In genomic region chrX:13130175-13130822, dm6 we compare ENCODE assay signal across 1 fruit fly cellular context.
A peak's percentile ranks its signal among the peaks of the same experiment; 100 is the strongest.
TF ChIP-seq lines count a peak whose summit lies in the region.

No protein-coding gene starts in this region.

TF ChIP-seq in whole organism, embryonic, 481 proteins besides CTCF, POLR2A, EP300 and RAD21 (continued from another document and continues in another):
- TF ChIP-seq CG34422 (GFP tag; IDR thresholded peaks at IDR 0.05; lab: Robert Waterston, UW) (no peak), CG9817 (tag; optimal IDR thresholded peaks at IDR 0.05; lab: Kevin White, UChicago) (peak; percentile 53), CG10147 (GFP tag; optimal IDR thresholded peaks at IDR 0.05; lab: Kevin White, UChicago) (peak; percentile 80), wdn (GFP tag; IDR thresholded peaks at IDR 0.05; lab: Robert Waterston, UW) (no peak), tna (GFP tag; IDR thresholded peaks at IDR 0.05; lab: Robert Waterston, UW; ENCODE audit: partially characterized antibody) (no peak), ATbp (GFP tag; optimal IDR thresholded peaks at IDR 0.05; lab: Kevin White, UChicago) (peak; percentile 54), Stat92E (GFP tag; optimal IDR thresholded peaks at IDR 0.05; lab: Kevin White, UChicago) (peak in 1 of 3 experiments; percentile 11), CG9727 (GFP tag; optimal IDR thresholded peaks at IDR 0.05; lab: Kevin White, UChicago) (peak; percentile 81), ind (GFP tag; optimal IDR thresholded peaks at IDR 0.05; lab: Kevin White, UChicago) (peak; percentile 57), dm (GFP tag; optimal IDR thresholded peaks at IDR 0.05; lab: Kevin White, UChicago) (no peak), shn (GFP tag; optimal IDR thresholded peaks at IDR 0.05; lab: Kevin White, UChicago) (peak; percentile 55), CG4328 (GFP tag; optimal IDR thresholded peaks at IDR 0.05; lab: Kevin White, UChicago) (peak; percentile 72), vvl (GFP tag; IDR thresholded peaks at IDR 0.05; lab: Robert Waterston, UW) (0 out of 2 replicates have a peak, but pooled peaks have one; percentile 15), NfI (GFP tag; optimal IDR thresholded peaks at IDR 0.05; lab: Kevin White, UChicago) (peak; percentile 66), Atf6 (GFP tag; IDR thresholded peaks at IDR 0.05; lab: Robert Waterston, UW) (0 out of 2 replicates have a peak, but pooled peaks have one; percentile 30), TFAM (GFP tag; optimal IDR thresholded peaks at IDR 0.05; lab: Kevin White, UChicago) (no peak), slp2 (GFP tag; optimal IDR thresholded peaks at IDR 0.05; lab: Kevin White, UChicago) (peak; percentile 71), zfh1 (GFP tag; IDR thresholded peaks at IDR 0.05; lab: Robert Waterston, UW) (peak; percentile 53; the same call in 2 of the 3 replicates), CG7745 (tag; optimal IDR thresholded peaks at IDR 0.05; lab: Kevin White, UChicago) (no peak), Dfd (GFP tag; optimal IDR thresholded peaks at IDR 0.05; lab: Kevin White, UChicago) (no peak), CG3847 (GFP tag; IDR thresholded peaks at IDR 0.05; lab: Robert Waterston, UW) (peak; percentile 32; the same call in 1 of the 2 replicates), otp (GFP tag; IDR thresholded peaks at IDR 0.05; lab: Robert Waterston, UW) (no peak), Rfx (GFP tag; IDR thresholded peaks at IDR 0.05; lab: Robert Waterston, UW) (peak; percentile 58), CG3726 (GFP tag; IDR thresholded peaks at IDR 0.05; lab: Robert Waterston, UW) (no peak), CG8388 (GFP tag; optimal IDR thresholded peaks at IDR 0.05; lab: Kevin White, UChicago) (peak; percentile 73), Tbp (GFP tag; optimal IDR thresholded peaks at IDR 0.05; lab: Kevin White, UChicago) (no peak), gcm2 (GFP tag; optimal IDR thresholded peaks at IDR 0.05; lab: Kevin White, UChicago) (peak; percentile 50), zf30C (GFP tag; optimal IDR thresholded peaks at IDR 0.05; lab: Kevin White, UChicago) (no peak), pnt (GFP tag; optimal IDR thresholded peaks at IDR 0.05; lab: Kevin White, UChicago) (peak; percentile 71), Spps (tag; optimal IDR thresholded peaks at IDR 0.05; lab: Kevin White, UChicago) (peak; percentile 54), HHEX (GFP tag; optimal IDR thresholded peaks at IDR 0.05; lab: Kevin White, UChicago) (peak; percentile 70), CG9797 (GFP tag; optimal IDR thresholded peaks at IDR 0.05; lab: Kevin White, UChicago) (no peak), CG8089 (GFP tag; optimal IDR thresholded peaks at IDR 0.05; lab: Kevin White, UChicago) (peak; percentile 63), CG16815 (GFP tag; optimal IDR thresholded peaks at IDR 0.05; lab: Kevin White, UChicago) (peak; percentile 61), CG15011 (GFP tag; optimal IDR thresholded peaks at IDR 0.05; lab: Kevin White, UChicago) (peak; percentile 69), D19B (GFP tag; optimal IDR thresholded peaks at IDR 0.05; lab: Kevin White, UChicago) (peak; percentile 50), D (optimal IDR thresholded peaks at IDR 0.05; lab: Kevin White, UChicago) (no peak), D (GFP tag; optimal IDR thresholded peaks at IDR 0.05; lab: Kevin White, UChicago) (peak; percentile 77), CG1024 (GFP tag; IDR thresholded peaks at IDR 0.05; lab: Robert Waterston, UW) (0 out of 2 replicates have a peak, but pooled peaks have one; percentile 38), CG9876 (GFP tag; optimal IDR thresholded peaks at IDR 0.05; lab: Kevin White, UChicago) (peak; percentile 41), CG12104 (GFP tag; optimal IDR thresholded peaks at IDR 0.05; lab: Kevin White, UChicago) (peak; percentile 38), CG11696 (GFP tag; IDR thresholded peaks at IDR 0.05; lab: Robert Waterston, UW) (peak; percentile 91; the same call in 1 of the 2 replicates), pum (GFP tag; optimal IDR thresholded peaks at IDR 0.05; lab: Kevin White, UChicago) (peak; percentile 31), CG17612 (GFP tag; IDR thresholded peaks at IDR 0.05; lab: Robert Waterston, UW) (no peak), klu (GFP tag; IDR thresholded peaks at IDR 0.05; lab: Robert Waterston, UW) (0 out of 2 replicates have a peak, but pooled peaks have one; percentile 21), crp (GFP tag; optimal IDR thresholded peaks at IDR 0.05; lab: Kevin White, UChicago) (peak in 1 of 2 experiments; percentile 8), C15 (GFP tag; IDR thresholded peaks at IDR 0.05; lab: Robert Waterston, UW) (no peak), tx (GFP tag; optimal IDR thresholded peaks at IDR 0.05; lab: Kevin White, UChicago) (peak; percentile 65), CG17359 (tag; optimal IDR thresholded peaks at IDR 0.05; lab: Kevin White, UChicago) (peak; percentile 66), esg (GFP tag; conservative IDR thresholded peaks at IDR 0.05; lab: Robert Waterston, UW) (peak; percentile 48), lmd (GFP tag; IDR thresholded peaks at IDR 0.05; lab: Robert Waterston, UW) (peak; percentile 63), CG14050 (GFP tag; IDR thresholded peaks at IDR 0.05; lab: Robert Waterston, UW) (peak; percentile 28; the same call in 1 of the 3 replicates), CG18764 (GFP tag; optimal IDR thresholded peaks at IDR 0.05; lab: Kevin White, UChicago) (peak; percentile 33), CG16863 (GFP tag; optimal IDR thresholded peaks at IDR 0.05; lab: Kevin White, UChicago) (peak; percentile 25), CG4617 (GFP tag; optimal IDR thresholded peaks at IDR 0.05; lab: Kevin White, UChicago; ENCODE audit: borderline replicate concordance) (peak; percentile 20), eyg (GFP tag; optimal IDR thresholded peaks at IDR 0.05; lab: Kevin White, UChicago) (peak; percentile 8), CG1647 (GFP tag; optimal IDR thresholded peaks at IDR 0.05; lab: Kevin White, UChicago) (peak; percentile 40), lbe (GFP tag; optimal IDR thresholded peaks at IDR 0.05; lab: Kevin White, UChicago) (no peak), CG11456 (GFP tag; IDR thresholded peaks at IDR 0.05; lab: Robert Waterston, UW) (no peak), CG10267 (tag; optimal IDR thresholded peaks at IDR 0.05; lab: Kevin White, UChicago) (peak; percentile 62), trh (GFP tag; optimal IDR thresholded peaks at IDR 0.05; lab: Kevin White, UChicago) (no peak), CG10565 (GFP tag; optimal IDR thresholded peaks at IDR 0.05; lab: Kevin White, UChicago) (peak; percentile 33), Sry-β (GFP tag; optimal IDR thresholded peaks at IDR 0.05; lab: Kevin White, UChicago) (no peak), sens-2 (GFP tag; IDR thresholded peaks at IDR 0.05; lab: Robert Waterston, UW) (peak; percentile 27; the same call in 1 of the 2 replicates), sug (tag; optimal IDR thresholded peaks at IDR 0.05; lab: Kevin White, UChicago) (peak; percentile 77), CrebB (tag; optimal IDR thresholded peaks at IDR 0.05; lab: Kevin White, UChicago) (peak; percentile 16), caup (GFP tag; optimal IDR thresholded peaks at IDR 0.05; lab: Kevin White, UChicago; ENCODE audit: severe bottlenecking) (peak; percentile 63), CG9609 (GFP tag; optimal IDR thresholded peaks at IDR 0.05; lab: Kevin White, UChicago) (peak; percentile 66), CG17912 (GFP tag; optimal IDR thresholded peaks at IDR 0.05; lab: Kevin White, UChicago) (peak; percentile 16), CG5245 (GFP tag; optimal IDR thresholded peaks at IDR 0.05; lab: Kevin White, UChicago) (peak; percentile 27), CG7839 (tag; optimal IDR thresholded peaks at IDR 0.05; lab: Kevin White, UChicago) (peak; percentile 86), unpg (GFP tag; optimal IDR thresholded peaks at IDR 0.05; lab: Kevin White, UChicago) (peak; percentile 62), repo (GFP tag; optimal IDR thresholded peaks at IDR 0.05; lab: Kevin White, UChicago) (peak; percentile 52), CG12659 (GFP tag; optimal IDR thresholded peaks at IDR 0.05; lab: Kevin White, UChicago) (peak; percentile 78), toy (GFP tag; IDR thresholded peaks at IDR 0.05; lab: Robert Waterston, UW) (no peak), Mrtf (GFP tag; IDR thresholded peaks at IDR 0.05; lab: Robert Waterston, UW) (no peak), CG11398 (GFP tag; optimal IDR thresholded peaks at IDR 0.05; lab: Kevin White, UChicago) (peak; percentile 59), Dip2 (GFP tag; IDR thresholded peaks at IDR 0.05; lab: Robert Waterston, UW) (no peak), ham (GFP tag; IDR thresholded peaks at IDR 0.05; lab: Robert Waterston, UW) (no peak), chif (GFP tag; optimal IDR thresholded peaks at IDR 0.05; lab: Kevin White, UChicago) (peak; percentile 63 to 67), abd-A (tag; optimal IDR thresholded peaks at IDR 0.05; lab: Kevin White, UChicago) (no peak), CG13894 (tag; optimal IDR thresholded peaks at IDR 0.05; lab: Kevin White, UChicago) (peak; percentile 54), CG14965 (GFP tag; optimal IDR thresholded peaks at IDR 0.05; lab: Kevin White, UChicago; ENCODE audit: borderline replicate concordance) (peak; percentile 18), Poxn (GFP tag; IDR thresholded peaks at IDR 0.05; lab: Robert Waterston, UW) (no peak), Sox102F (GFP tag; optimal IDR thresholded peaks at IDR 0.05; lab: Kevin White, UChicago) (peak; percentile 63), B-H1 (GFP tag; IDR thresholded peaks at IDR 0.05; lab: Robert Waterston, UW) (no peak), sna (GFP tag; IDR thresholded peaks at IDR 0.05; lab: Robert Waterston, UW; ENCODE audit: partially characterized antibody) (no peak), CG9437 (GFP tag; optimal IDR thresholded peaks at IDR 0.05; lab: Kevin White, UChicago) (peak; percentile 69), org-1 (GFP tag; optimal IDR thresholded peaks at IDR 0.05; lab: Kevin White, UChicago) (peak; percentile 80), CG2889 (GFP tag; IDR thresholded peaks at IDR 0.05; lab: Robert Waterston, UW) (no peak), al (GFP tag; IDR thresholded peaks at IDR 0.05; lab: Robert Waterston, UW) (no peak), Hmx (GFP tag; optimal IDR thresholded peaks at IDR 0.05; lab: Kevin White, UChicago) (peak; percentile 25), CG11085 (GFP tag; IDR thresholded peaks at IDR 0.05; lab: Robert Waterston, UW) (0 out of 2 replicates have a peak, but pooled peaks have one; percentile 33), p53 (GFP tag; optimal IDR thresholded peaks at IDR 0.05; lab: Kevin White, UChicago) (peak; percentile 15), tll (GFP tag; optimal IDR thresholded peaks at IDR 0.05; lab: Kevin White, UChicago) (no peak), yki (optimal IDR thresholded peaks at IDR 0.05; lab: Kevin White, UChicago) (no peak), CG2678 (tag; optimal IDR thresholded peaks at IDR 0.05; lab: Kevin White, UChicago) (peak; percentile 88), Hr3 (GFP tag; optimal IDR thresholded peaks at IDR 0.05; lab: Kevin White, UChicago) (peak; percentile 36), Rx (GFP tag; IDR thresholded peaks at IDR 0.05; lab: Robert Waterston, UW) (no peak), Gsc (GFP tag; IDR thresholded peaks at IDR 0.05; lab: Robert Waterston, UW) (0 out of 2 replicates have a peak, but pooled peaks have one; percentile 23), nau (GFP tag; optimal IDR thresholded peaks at IDR 0.05; lab: Kevin White, UChicago) (peak; percentile 70), Med (GFP tag; lab: Kevin White, UChicago) (peak; percentile 88), sd (tag; optimal IDR thresholded peaks at IDR 0.05; lab: Kevin White, UChicago) (peak; percentile 69), CG5953 (GFP tag; IDR thresholded peaks at IDR 0.05; lab: Robert Waterston, UW) (no peak), Max (GFP tag; optimal IDR thresholded peaks at IDR 0.05; lab: Kevin White, UChicago) (peak; percentile 65), fu2 (GFP tag; optimal IDR thresholded peaks at IDR 0.05; lab: Kevin White, UChicago) (peak; percentile 45), hbn (GFP tag; IDR thresholded peaks at IDR 0.05; lab: Robert Waterston, UW; ENCODE audit: partially characterized antibody) (no peak), CG10543 (GFP tag; optimal IDR thresholded peaks at IDR 0.05; lab: Kevin White, UChicago) (peak; percentile 64), Chrac-16 (GFP tag; optimal IDR thresholded peaks at IDR 0.05; lab: Kevin White, UChicago) (peak; percentile 67), CG6765 (GFP tag; optimal IDR thresholded peaks at IDR 0.05; lab: Kevin White, UChicago) (peak; percentile 34), H15 (GFP tag; IDR thresholded peaks at IDR 0.05; lab: Robert Waterston, UW) (no peak), CG15073 (GFP tag; optimal IDR thresholded peaks at IDR 0.05; lab: Kevin White, UChicago) (peak; percentile 7), CG2116 (GFP tag; optimal IDR thresholded peaks at IDR 0.05; lab: Kevin White, UChicago) (peak; percentile 17), Gug (GFP tag; IDR thresholded peaks at IDR 0.05; lab: Robert Waterston, UW) (no peak), gro (GFP tag; optimal IDR thresholded peaks at IDR 0.05; lab: Kevin White, UChicago) (peak; percentile 45), Dip3 (GFP tag; optimal IDR thresholded peaks at IDR 0.05; lab: Kevin White, UChicago) (peak; percentile 49), Sin3A (optimal IDR thresholded peaks at IDR 0.05; lab: Kevin White, UChicago) (no peak), CG8765 (GFP tag; IDR thresholded peaks at IDR 0.05; lab: Robert Waterston, UW) (no peak), YL-1 (GFP tag; optimal IDR thresholded peaks at IDR 0.05; lab: Kevin White, UChicago) (peak; percentile 42), btn (GFP tag; optimal IDR thresholded peaks at IDR 0.05; lab: Kevin White, UChicago) (peak; percentile 31), CG18011 (GFP tag; optimal IDR thresholded peaks at IDR 0.05; lab: Kevin White, UChicago) (peak; percentile 28), hb (GFP tag; IDR thresholded peaks at IDR 0.05; lab: Robert Waterston, UW; ENCODE audit: partially characterized antibody) (no peak), Side (GFP tag; optimal IDR thresholded peaks at IDR 0.05; lab: Kevin White, UChicago) (peak; percentile 40), CG2202 (tag; optimal IDR thresholded peaks at IDR 0.05; lab: Kevin White, UChicago) (peak; percentile 41), dysf (GFP tag; IDR thresholded peaks at IDR 0.05; lab: Robert Waterston, UW) (peak; percentile 56; the same call in 2 of the 3 replicates), h (optimal IDR thresholded peaks at IDR 0.05; lab: Kevin White, UChicago) (no peak), sima (GFP tag; optimal IDR thresholded peaks at IDR 0.05; lab: Kevin White, UChicago) (no peak), CG13296 (GFP tag; optimal IDR thresholded peaks at IDR 0.05; lab: Kevin White, UChicago) (peak; percentile 76), grn (GFP tag; optimal IDR thresholded peaks at IDR 0.05; lab: Kevin White, UChicago) (peak; percentile 32), dmrt11E (tag; optimal IDR thresholded peaks at IDR 0.05; lab: Kevin White, UChicago) (peak; percentile 78), HLH3B (GFP tag; IDR thresholded peaks at IDR 0.05; lab: Robert Waterston, UW) (no peak)
